Fruit fly (Drosophila melanogaster): ENCODE measurements around the gene CG13847.

Gene CG13847

DNA sequence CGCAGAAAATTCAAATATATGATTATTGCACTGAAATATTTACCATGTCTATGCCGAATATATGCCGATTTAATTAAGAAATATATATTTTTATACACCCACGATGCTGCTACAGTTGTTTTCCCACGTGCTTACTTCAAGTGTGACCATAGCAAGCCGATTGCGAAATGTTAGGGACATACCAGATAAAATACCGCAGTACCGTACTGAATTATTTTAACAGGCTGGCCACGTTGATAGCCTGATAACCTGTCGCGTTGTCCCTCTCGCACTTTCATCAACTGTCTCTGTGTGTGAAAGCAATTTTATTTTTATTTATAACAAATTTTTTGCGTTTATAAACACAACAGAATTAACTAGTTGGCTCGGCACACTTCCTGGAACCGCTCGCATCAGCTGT lies 15.0 kb downstream of the CG13847 start, which contains the start of the genes Nop56 and mats (continued):
- no peak for TF ChIP-seq Mrtf (GFP tag; IDR thresholded peaks at IDR 0.05)
- peak; percentile 65 for TF ChIP-seq nmo (GFP tag; optimal IDR thresholded peaks at IDR 0.05)
- no peak for TF ChIP-seq Blimp-1 (GFP tag; optimal IDR thresholded peaks at IDR 0.05)
- no peak for TF ChIP-seq croc (GFP tag; conservative IDR thresholded peaks at IDR 0.05)
- TF ChIP-seq CG11247 (GFP tag; IDR thresholded peaks at IDR 0.05), result no peak
- TF ChIP-seq Vsx1 (GFP tag; optimal IDR thresholded peaks at IDR 0.05), result no peak
- TF ChIP-seq CG1832 (GFP tag; optimal IDR thresholded peaks at IDR 0.05), result peak; percentile 33
- TF ChIP-seq kah (GFP tag; optimal IDR thresholded peaks at IDR 0.05), result no peak
- no peak for TF ChIP-seq gsb-n (tag; optimal IDR thresholded peaks at IDR 0.05)
- TF ChIP-seq bcd (GFP tag; optimal IDR thresholded peaks at IDR 0.05), result no peak
- TF ChIP-seq CG1603 (tag; optimal IDR thresholded peaks at IDR 0.05), result peak; percentile 74
- TF ChIP-seq sqz (GFP tag; optimal IDR thresholded peaks at IDR 0.05), result no peak
- TF ChIP-seq CG31388 (GFP tag; optimal IDR thresholded peaks at IDR 0.05), result no peak
- peak; percentile 6 for TF ChIP-seq Usf (GFP tag; optimal IDR thresholded peaks at IDR 0.05)
- peak; percentile 27; the same call in 1 of the 2 replicates for TF ChIP-seq rib (GFP tag; IDR thresholded peaks at IDR 0.05)
- no peak for TF ChIP-seq Dad (GFP tag; optimal IDR thresholded peaks at IDR 0.05)
- no peak for TF ChIP-seq slp2 (GFP tag; optimal IDR thresholded peaks at IDR 0.05)
- peak; percentile 94 for TF ChIP-seq CG4617 (GFP tag; optimal IDR thresholded peaks at IDR 0.05; ENCODE audit: borderline replicate concordance)
- peak; percentile 33 for TF ChIP-seq sug (tag; optimal IDR thresholded peaks at IDR 0.05)
- TF ChIP-seq wek (GFP tag; optimal IDR thresholded peaks at IDR 0.05), result peak; percentile 14
- TF ChIP-seq al (GFP tag; IDR thresholded peaks at IDR 0.05), result no peak
- peak; percentile 17 for TF ChIP-seq CG34376 (GFP tag; optimal IDR thresholded peaks at IDR 0.05)
- no peak for TF ChIP-seq CG4730 (GFP tag; IDR thresholded peaks at IDR 0.05)
- peak; percentile 8 for TF ChIP-seq lbe (GFP tag; optimal IDR thresholded peaks at IDR 0.05)
- TF ChIP-seq GATAe (GFP tag; conservative IDR thresholded peaks at IDR 0.05), result peak; percentile 17; the same call in 1 of the 2 replicates
- no peak for TF ChIP-seq PHDP (tag; optimal IDR thresholded peaks at IDR 0.05)
- TF ChIP-seq Tbp (GFP tag; optimal IDR thresholded peaks at IDR 0.05), result peak; percentile 40
- TF ChIP-seq CG11456 (GFP tag; IDR thresholded peaks at IDR 0.05), result no peak
- TF ChIP-seq CG9437 (GFP tag; optimal IDR thresholded peaks at IDR 0.05), result no peak
- TF ChIP-seq CG5245 (GFP tag; optimal IDR thresholded peaks at IDR 0.05), result no peak
- TF ChIP-seq NK7.1 (GFP tag; optimal IDR thresholded peaks at IDR 0.05), result no peak
- TF ChIP-seq trem (tag; optimal IDR thresholded peaks at IDR 0.05), result peak; percentile 71
- TF ChIP-seq CG17912 (GFP tag; optimal IDR thresholded peaks at IDR 0.05), result peak; percentile 44
- TF ChIP-seq schlank (tag; optimal IDR thresholded peaks at IDR 0.05), result no peak
- no peak for TF ChIP-seq CG2199 (GFP tag; IDR thresholded peaks at IDR 0.05)
- TF ChIP-seq CG18764 (GFP tag; optimal IDR thresholded peaks at IDR 0.05), result no peak
- TF ChIP-seq sima (GFP tag; optimal IDR thresholded peaks at IDR 0.05), result no peak
- no peak for TF ChIP-seq CG17612 (GFP tag; IDR thresholded peaks at IDR 0.05)
- peak; percentile 2 for TF ChIP-seq CG17385 (GFP tag; optimal IDR thresholded peaks at IDR 0.05)
- no peak for TF ChIP-seq Sox102F (GFP tag; optimal IDR thresholded peaks at IDR 0.05)
- TF ChIP-seq so (GFP tag; IDR thresholded peaks at IDR 0.05), result 0 out of 3 replicates have a peak, but pooled peaks have one; percentile 16
- no peak for TF ChIP-seq CG8765 (GFP tag; IDR thresholded peaks at IDR 0.05)
- peak in 1 of 2 experiments; percentile 68 for TF ChIP-seq crp (GFP tag; optimal IDR thresholded peaks at IDR 0.05)
- no peak for TF ChIP-seq eyg (GFP tag; optimal IDR thresholded peaks at IDR 0.05)
- TF ChIP-seq gfzf (GFP tag; optimal IDR thresholded peaks at IDR 0.05), result peak; percentile 91
- peak; percentile 74 for TF ChIP-seq sens (GFP tag)
- TF ChIP-seq CG17829 (tag; optimal IDR thresholded peaks at IDR 0.05), result peak; percentile 42
- peak; percentile 55; the same call in 2 of the 3 replicates for TF ChIP-seq CG6791 (GFP tag; IDR thresholded peaks at IDR 0.05; ENCODE audit: partially characterized antibody)
- peak; percentile 19 for TF ChIP-seq gcm (GFP tag; optimal IDR thresholded peaks at IDR 0.05)
- TF ChIP-seq ttk (GFP tag; IDR thresholded peaks at IDR 0.05), result no peak
- peak; percentile 21 for TF ChIP-seq CG7745 (tag; optimal IDR thresholded peaks at IDR 0.05)

Data from whole organism, embryonic.